Fruit fly (Drosophila melanogaster) whole organism, embryonic: ENCODE data around the gene Bacc.

ENCODE experiments used
- Abd-B ChIP-seq: fragments of 200-800 bp; sonication (Bioruptor generic); optimal IDR thresholded peaks from 2 replicates; lab custom pipeline; 2018; ENCODE audit warnings: missing biosample characterization, mild to moderate bottlenecking, missing genetic modification characterization, moderate library complexity
- Atf3 ChIP-seq: fragments of 200-800 bp; sonication (Bioruptor generic); optimal IDR thresholded peaks from 3 replicates; lab custom pipeline; 2016; ENCODE audit warnings: missing biosample characterization, missing genetic modification characterization
- B-H2 ChIP-seq: fragments of 200-800 bp; sonication (Bioruptor generic); optimal IDR thresholded peaks from 2 replicates; lab custom pipeline; 2018; ENCODE audit warnings: missing biosample characterization, mild to moderate bottlenecking, missing genetic modification characterization
- CG1024 ChIP-seq: fragments of 200-800 bp; sonication (Bioruptor generic); IDR thresholded peaks from 2 replicates; pipeline ENCODE4 v1.3.6; 2022; ENCODE audit warnings: missing biosample characterization, missing genetic modification characterization
- CG10959 ChIP-seq: fragments of 200-800 bp; sonication (Bioruptor generic); IDR thresholded peaks from 2 replicates; pipeline ENCODE4 v1.3.6; 2022; ENCODE audit warnings: missing biosample characterization, missing genetic modification characterization
- CG15011 ChIP-seq: fragments of 200-800 bp; sonication (Bioruptor generic); optimal IDR thresholded peaks from 3 replicates; lab custom pipeline; 2018; ENCODE audit warnings: missing biosample characterization, mild to moderate bottlenecking, missing genetic modification characterization
- CG15479 ChIP-seq: fragments of 200-800 bp; sonication (Bioruptor generic); optimal IDR thresholded peaks from 3 replicates; lab custom pipeline; 2019; ENCODE audit warnings: missing biosample characterization, mild to moderate bottlenecking, missing genetic modification characterization, moderate library complexity
- CG17568 ChIP-seq: fragments of 200-800 bp; sonication (Bioruptor generic); optimal IDR thresholded peaks from 2 replicates; lab custom pipeline; 2018; ENCODE audit warnings: missing biosample characterization, mild to moderate bottlenecking, missing genetic modification characterization, moderate library complexity
- CG17829 ChIP-seq: fragments of 200-800 bp; optimal IDR thresholded peaks from 2 replicates; lab custom pipeline; 2019; ENCODE audit warnings: missing biosample characterization, mild to moderate bottlenecking, missing genetic modification characterization, moderate library complexity
- CG18011 ChIP-seq: fragments of 200-800 bp; sonication (Bioruptor generic); optimal IDR thresholded peaks from 2 replicates; lab custom pipeline; 2017; ENCODE audit warnings: missing biosample characterization, missing genetic modification characterization, mild to moderate bottlenecking, moderate library complexity, missing genotype
- CG30020 ChIP-seq: fragments of 200-800 bp; optimal IDR thresholded peaks from 2 replicates; lab custom pipeline; 2019; ENCODE audit warnings: missing biosample characterization, mild to moderate bottlenecking, missing genetic modification characterization, moderate library complexity
- CG31388 ChIP-seq: fragments of 200-800 bp; sonication (Bioruptor generic); optimal IDR thresholded peaks from 2 replicates; lab custom pipeline; 2016; ENCODE audit warnings: missing biosample characterization, missing genetic modification characterization
- CG32772 ChIP-seq: fragments of 200-800 bp; sonication (Bioruptor generic); IDR thresholded peaks from 2 replicates; pipeline ENCODE4 v1.3.6; 2022; ENCODE audit warnings: missing biosample characterization, missing genetic modification characterization
- CG3407 ChIP-seq: fragments of 200-800 bp; sonication (Bioruptor generic); optimal IDR thresholded peaks from 2 replicates; lab custom pipeline; 2018; ENCODE audit warnings: missing biosample characterization, mild to moderate bottlenecking, missing genetic modification characterization
- CG3838 ChIP-seq: fragments of 200-800 bp; sonication (Bioruptor generic); optimal IDR thresholded peaks from 3 replicates; lab custom pipeline; 2016; ENCODE audit warnings: missing biosample characterization, missing genetic modification characterization
- CG4360 ChIP-seq: fragments of 200-800 bp; sonication (Bioruptor generic); IDR thresholded peaks from 2 replicates; pipeline ENCODE4 v1.3.6; 2022; ENCODE audit warnings: missing biosample characterization, missing genetic modification characterization
- CG6254 ChIP-seq: fragments of 200-800 bp; sonication (Bioruptor generic); optimal IDR thresholded peaks from 3 replicates; lab custom pipeline; 2017; ENCODE audit warnings: mild to moderate bottlenecking, missing biosample characterization, missing genetic modification reagents, missing genetic modification characterization
- CG6689 ChIP-seq: fragments of 200-800 bp; sonication (Bioruptor generic); IDR thresholded peaks from 2 replicates; pipeline ENCODE4 v1.3.6; 2022; ENCODE audit warnings: missing biosample characterization, missing genetic modification characterization
- CG8359 ChIP-seq: fragments of 200-800 bp; sonication (Bioruptor generic); optimal IDR thresholded peaks from 2 replicates; lab custom pipeline; 2017; ENCODE audit warnings: missing biosample characterization, mild to moderate bottlenecking, missing genetic modification characterization, borderline replicate concordance
- CG8924 ChIP-seq: fragments of 200-800 bp; optimal IDR thresholded peaks from 3 replicates; lab custom pipeline; 2019; ENCODE audit warnings: missing biosample characterization, mild to moderate bottlenecking, missing genetic modification characterization, moderate library complexity
- D19A ChIP-seq: fragments of 200-800 bp; optimal IDR thresholded peaks from 3 replicates; lab custom pipeline; 2019; ENCODE audit warnings: missing biosample characterization, mild to moderate bottlenecking, missing genetic modification characterization, moderate library complexity
- Dek ChIP-seq: fragments of 200-800 bp; sonication (Bioruptor generic); optimal IDR thresholded peaks from 3 replicates; lab custom pipeline; 2019; ENCODE audit warnings: missing biosample characterization, mild to moderate bottlenecking, missing genetic modification characterization, moderate library complexity
- Dfd ChIP-seq, 2 experiments: fragments of >200 bp; optimal IDR thresholded peaks; 2 replicates each; lab custom pipeline; 2017; ENCODE audit warnings: missing biosample characterization in 2 of 2, missing genetic modification characterization in 2 of 2
- Dip3 ChIP-seq: fragments of 200-800 bp; sonication (Bioruptor generic); optimal IDR thresholded peaks from 3 replicates; lab custom pipeline; 2016; ENCODE audit warnings: missing biosample characterization, missing genetic modification characterization
- HmgD ChIP-seq: fragments of 200-800 bp; sonication (Bioruptor generic); optimal IDR thresholded peaks from 3 replicates; lab custom pipeline; 2016; ENCODE audit warnings: missing biosample characterization, missing genetic modification characterization
- Hr51 ChIP-seq, 2 experiments: fragments of 200-800 bp; sonication (Bioruptor generic); optimal IDR thresholded peaks; 2 replicates in 1 of 2; 3 replicates in 1 of 2; lab custom pipeline; 2016 to 2018; ENCODE audit warnings: missing biosample characterization in 2 of 2, missing genetic modification characterization in 2 of 2, mild to moderate bottlenecking in 1 of 2, moderate library complexity in 1 of 2
- Meics ChIP-seq: fragments of 200-800 bp; sonication (Bioruptor generic); optimal IDR thresholded peaks from 2 replicates; lab custom pipeline; 2017; ENCODE audit warnings: missing biosample characterization, mild to moderate bottlenecking, missing genetic modification characterization
- NFAT ChIP-seq: fragments of 200-800 bp; sonication (Bioruptor generic); IDR thresholded peaks from 2 replicates; pipeline ENCODE4 v1.3.6; 2022; ENCODE audit warnings: missing biosample characterization, missing genetic modification characterization
- Oli ChIP-seq: fragments of 200-800 bp; sonication (Bioruptor generic); optimal IDR thresholded peaks from 2 replicates; lab custom pipeline; 2018; ENCODE audit warnings: missing biosample characterization, mild to moderate bottlenecking, missing genetic modification characterization, moderate library complexity
- bbx ChIP-seq: fragments of 200-800 bp; sonication (Bioruptor generic); IDR thresholded peaks from 2 replicates; pipeline ENCODE4 v1.3.6; 2022; ENCODE audit warnings: missing biosample characterization, missing genetic modification characterization; ENCODE audit not compliant: partially characterized antibody
- dmrt11E ChIP-seq: fragments of 200-800 bp; sonication (Bioruptor generic); optimal IDR thresholded peaks from 3 replicates; lab custom pipeline; 2018; ENCODE audit warnings: missing biosample characterization, mild to moderate bottlenecking, missing genetic modification characterization, moderate library complexity
- dpn ChIP-seq, 2 experiments: fragments of 200-800 bp; sonication (Bioruptor generic); optimal IDR thresholded peaks; 3 replicates each; lab custom pipeline; 2016; ENCODE audit warnings: missing biosample characterization in 2 of 2, missing genetic modification characterization in 2 of 2
- emc ChIP-seq: fragments of 200-800 bp; sonication (Bioruptor generic); optimal IDR thresholded peaks from 2 replicates; lab custom pipeline; 2016; ENCODE audit warnings: missing biosample characterization, missing genetic modification characterization
- ems ChIP-seq: fragments of 200-800 bp; sonication (Bioruptor generic); optimal IDR thresholded peaks from 3 replicates; lab custom pipeline; 2016; ENCODE audit warnings: missing biosample characterization, missing genetic modification characterization
- esg ChIP-seq: fragments of 200-800 bp; sonication (Bioruptor generic); conservative IDR thresholded peaks from 2 replicates; pipeline ENCODE4 v1.3.6; 2022; ENCODE audit warnings: missing biosample characterization, missing genetic modification characterization
- gem ChIP-seq: fragments of 200-800 bp; sonication (Bioruptor generic); optimal IDR thresholded peaks from 2 replicates; lab custom pipeline; 2019; ENCODE audit warnings: missing biosample characterization, mild to moderate bottlenecking, missing genetic modification characterization, moderate library complexity
- lov ChIP-seq, 2 experiments: fragments of 200-800 bp in 1 of 2; fragments of >200 bp in 1 of 2; sonication (Bioruptor generic) in 1 of 2; IDR thresholded peaks in 1 of 2; optimal IDR thresholded peaks in 1 of 2; 2 replicates in 1 of 2; 3 replicates in 1 of 2; pipeline versions ENCODE4 v1.3.6 to Lab custom; 2017 to 2022; ENCODE audit warnings: missing biosample characterization in 1 of 2, missing genetic modification characterization in 1 of 2
- pfk ChIP-seq: fragments of 200-800 bp; sonication (Bioruptor generic); optimal IDR thresholded peaks from 2 replicates; lab custom pipeline; 2018; ENCODE audit warnings: missing biosample characterization, mild to moderate bottlenecking, missing genetic modification characterization, moderate library complexity
- phol ChIP-seq: fragments of 200-800 bp; sonication (Bioruptor generic); optimal IDR thresholded peaks from 3 replicates; lab custom pipeline; 2018; ENCODE audit warnings: missing biosample characterization, mild to moderate bottlenecking, missing genetic modification characterization, moderate library complexity
- sisA ChIP-seq: fragments of 200-800 bp; sonication (Bioruptor generic); IDR thresholded peaks from 2 replicates; pipeline ENCODE4 v1.3.6; 2022; ENCODE audit warnings: missing biosample characterization, missing genetic modification characterization
- slou ChIP-seq: fragments of 200-800 bp; sonication (Bioruptor generic); optimal IDR thresholded peaks from 3 replicates; lab custom pipeline; 2016; ENCODE audit warnings: missing biosample characterization, missing genetic modification characterization
- sqz ChIP-seq: fragments of 200-800 bp; sonication (Bioruptor generic); optimal IDR thresholded peaks from 3 replicates; lab custom pipeline; 2018; ENCODE audit warnings: missing biosample characterization, mild to moderate bottlenecking, missing genetic modification characterization
- ssp ChIP-seq: fragments of 200-800 bp; sonication (Bioruptor generic); IDR thresholded peaks from 2 replicates; pipeline ENCODE4 v1.3.6; 2022; ENCODE audit warnings: missing biosample characterization, missing genetic modification characterization
- stc ChIP-seq: fragments of 200-800 bp; sonication (Bioruptor generic); IDR thresholded peaks from 2 replicates; pipeline ENCODE4 v1.3.6; 2022; ENCODE audit warnings: missing biosample characterization, missing genetic modification characterization
- stwl ChIP-seq: fragments of 200-800 bp; sonication (Bioruptor generic); optimal IDR thresholded peaks from 3 replicates; lab custom pipeline; 2018; ENCODE audit warnings: missing biosample characterization, mild to moderate bottlenecking, missing genetic modification characterization, moderate library complexity
- tio ChIP-seq: fragments of 200-800 bp; sonication (Bioruptor generic); optimal IDR thresholded peaks from 2 replicates; lab custom pipeline; 2017; ENCODE audit warnings: missing biosample characterization, missing genetic modification characterization, inconsistent platforms
- tll ChIP-seq, 2 experiments: fragments of 200-800 bp in 1 of 2; fragments of >200 bp in 1 of 2; sonication (Bioruptor generic) in 1 of 2; optimal IDR thresholded peaks; 2 replicates each; lab custom pipeline; 2017 to 2019; ENCODE audit warnings: missing biosample characterization in 2 of 2, missing genetic modification characterization in 2 of 2, mild to moderate bottlenecking in 1 of 2, moderate library complexity in 1 of 2
- yki ChIP-seq: fragments of >200 bp; optimal IDR thresholded peaks from 3 replicates; lab custom pipeline; 2018

Bacc gene

DNA sequence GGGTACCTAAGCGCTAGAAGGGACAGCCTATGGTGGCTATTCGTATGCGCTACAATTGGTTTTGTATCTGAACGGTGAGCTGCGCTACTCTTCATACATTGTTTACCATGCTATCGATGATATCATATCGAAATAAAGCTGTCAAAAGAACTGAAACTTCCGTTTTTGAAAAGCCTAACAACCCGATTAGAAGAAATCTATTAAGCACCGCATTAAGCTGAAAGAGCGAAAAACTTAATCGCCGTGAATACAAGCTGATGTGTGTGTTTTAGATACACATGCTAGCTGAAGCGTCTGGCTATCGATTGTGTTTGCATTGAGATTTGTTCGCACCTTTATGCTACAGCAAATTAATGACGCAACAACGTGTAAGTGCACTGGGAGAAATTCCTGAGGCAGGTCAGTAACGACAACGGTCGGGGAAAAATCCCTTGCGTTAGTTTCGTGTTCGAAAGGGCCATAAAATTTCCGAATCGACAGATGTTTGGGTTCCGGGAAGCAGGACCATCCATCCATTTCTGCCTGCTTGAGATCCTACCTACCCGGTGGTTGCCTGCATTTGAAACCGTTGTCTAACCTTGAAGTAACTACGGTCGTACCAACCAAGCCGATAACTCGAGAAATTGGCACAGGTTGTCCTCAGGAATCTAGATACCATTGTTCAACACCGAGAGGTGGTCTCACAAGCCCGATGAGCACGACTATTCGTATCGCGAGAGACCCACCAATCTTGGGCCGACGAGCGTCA lies 1.7 kb upstream of the Bacc start (continued):
- TF ChIP-seq bbx (GFP tag; lab: Robert Waterston, UW) (no peak), D19A (peak; percentile 93), CG8359 (GFP tag; lab: Kevin White, UChicago) (peak; percentile 41), CG6254 (peak; percentile 20), CG18011 (GFP tag; lab: Kevin White, UChicago) (peak; percentile 21), yki (lab: Kevin White, UChicago) (no peak), CG8924 (tag; lab: Kevin White, UChicago) (peak; percentile 85), CG3838 (GFP tag; lab: Kevin White, UChicago) (peak; percentile 71), CG4360 (GFP tag; lab: Robert Waterston, UW) (no peak), emc (GFP tag; lab: Kevin White, UChicago) (peak; percentile 62), slou (GFP tag; lab: Kevin White, UChicago) (peak; percentile 25), NFAT (no peak), CG30020 (tag; lab: Kevin White, UChicago) (peak; percentile 4), CG17829 (peak; percentile 83), Oli (tag; lab: Kevin White, UChicago) (peak; percentile 78), B-H2 (GFP tag; lab: Kevin White, UChicago) (peak; percentile 80), pfk (GFP tag; lab: Kevin White, UChicago) (peak; percentile 9), CG10959 (GFP tag; lab: Robert Waterston, UW) (no peak), Hr51 (GFP tag; optimal IDR thresholded peaks at IDR 0.05; lab: Kevin White, UChicago) (peak; percentile 71 to 86), dmrt11E (tag; lab: Kevin White, UChicago) (peak; percentile 57), CG17568 (GFP tag; lab: Kevin White, UChicago) (peak; percentile 80), dpn (GFP tag; optimal IDR thresholded peaks at IDR 0.05; lab: Kevin White, UChicago) (peak; percentile 85 to 87), Dek (tag; lab: Kevin White, UChicago) (peak; percentile 88), CG15011 (GFP tag; lab: Kevin White, UChicago) (peak; percentile 71), Dfd (GFP tag; optimal IDR thresholded peaks at IDR 0.05; lab: Kevin White, UChicago) (no peak), CG1024 (GFP tag; lab: Robert Waterston, UW) (no peak), CG3407 (GFP tag; lab: Kevin White, UChicago) (peak; percentile 42), Dip3 (GFP tag; lab: Kevin White, UChicago) (peak; percentile 81), CG6689 (GFP tag; lab: Robert Waterston, UW) (no peak), ems (GFP tag; lab: Kevin White, UChicago) (peak; percentile 79), Atf3 (GFP tag; lab: Kevin White, UChicago) (peak; percentile 77), esg (GFP tag; lab: Robert Waterston, UW) (no peak), lov (optimal IDR thresholded peaks at IDR 0.05; lab: Kevin White, UChicago) (no peak), lov (GFP tag; IDR thresholded peaks at IDR 0.05; lab: Robert Waterston, UW) (no peak), sqz (peak; percentile 18), Abd-B (GFP tag; lab: Kevin White, UChicago) (peak; percentile 83), CG15479 (GFP tag; lab: Kevin White, UChicago) (peak; percentile 92), tio (GFP tag; lab: Kevin White, UChicago) (peak; percentile 12), gem (tag; lab: Kevin White, UChicago) (peak; percentile 88), Meics (GFP tag; lab: Kevin White, UChicago) (peak; percentile 88), phol (tag; lab: Kevin White, UChicago) (peak; percentile 83), stc (GFP tag; lab: Robert Waterston, UW) (no peak), ssp (GFP tag; lab: Robert Waterston, UW) (no peak), stwl (tag; lab: Kevin White, UChicago) (peak; percentile 28), CG32772 (GFP tag; lab: Robert Waterston, UW) (no peak), sisA (GFP tag; lab: Robert Waterston, UW) (no peak), tll (GFP tag; optimal IDR thresholded peaks at IDR 0.05; lab: Kevin White, UChicago) (peak in 1 of 2 experiments; percentile 1), CG31388 (no peak), HmgD (GFP tag; lab: Kevin White, UChicago) (peak; percentile 52)
